Fruit fly (Drosophila melanogaster): Measurements from ENCODE around the gene MRG15.

MRG15 gene

dm6 chr3R:15275158-15275623, 2.7 kb downstream of the MRG15 start, which contains the start of the genes Cp190 and CG4338:
Cp190 (minus strand) TSS chr3R:15275241.
CG4338 (plus strand) TSS chr3R:15275522.
- TF ChIP-seq Pif1B (GFP tag; optimal IDR thresholded peaks at IDR 0.05) (no peak), Snoo (tag; optimal IDR thresholded peaks at IDR 0.05) (peak; percentile 97), CG12605 (GFP tag; IDR thresholded peaks at IDR 0.05) (peak; percentile 94), CG15710 (tag; optimal IDR thresholded peaks at IDR 0.05) (peak; percentile 98), CG10348 (GFP tag; IDR thresholded peaks at IDR 0.05) (peak; percentile 83), Ets98B (GFP tag; IDR thresholded peaks at IDR 0.05) (peak; percentile 90), CG13204 (GFP tag; optimal IDR thresholded peaks at IDR 0.05) (no peak), CG34367 (tag; optimal IDR thresholded peaks at IDR 0.05) (peak; percentile 97), CG17806 (tag; optimal IDR thresholded peaks at IDR 0.05) (peak; percentile 98), EcR (GFP tag; optimal IDR thresholded peaks at IDR 0.05) (peak; percentile 85), CG9948 (tag; optimal IDR thresholded peaks at IDR 0.05) (peak; percentile 98), D1 (tag; optimal IDR thresholded peaks at IDR 0.05) (no peak), gl (tag; optimal IDR thresholded peaks at IDR 0.05) (peak; percentile 91), rn (GFP tag; IDR thresholded peaks at IDR 0.05) (peak; percentile 87), Pif1A (GFP tag; optimal IDR thresholded peaks at IDR 0.05) (no peak), fd96Ca (GFP tag; IDR thresholded peaks at IDR 0.05) (peak; percentile 67; the same call in 2 of the 3 replicates), CG8301 (tag; optimal IDR thresholded peaks at IDR 0.05) (peak; percentile 98), CG14655 (GFP tag; optimal IDR thresholded peaks at IDR 0.05) (no peak), CG4496 (GFP tag; IDR thresholded peaks at IDR 0.05) (peak; percentile 93), CG8159 (tag; optimal IDR thresholded peaks at IDR 0.05) (peak; percentile 99), CG32121 (GFP tag; IDR thresholded peaks at IDR 0.05) (peak; percentile 96)

dm6 chr3R:15268856-15269255, 9.1 kb downstream of the MRG15 start:
- TF ChIP-seq Pif1A (GFP tag; optimal IDR thresholded peaks at IDR 0.05) (no peak), rn (GFP tag; IDR thresholded peaks at IDR 0.05) (no peak), D1 (tag; optimal IDR thresholded peaks at IDR 0.05) (no peak), CG10348 (GFP tag; IDR thresholded peaks at IDR 0.05) (no peak), EcR (GFP tag; optimal IDR thresholded peaks at IDR 0.05) (no peak), CG8301 (tag; optimal IDR thresholded peaks at IDR 0.05) (no peak), Snoo (tag; optimal IDR thresholded peaks at IDR 0.05) (no peak), fd96Ca (GFP tag; IDR thresholded peaks at IDR 0.05) (no peak), CG17806 (tag; optimal IDR thresholded peaks at IDR 0.05) (no peak), CG14655 (GFP tag; optimal IDR thresholded peaks at IDR 0.05) (no peak), gl (tag; optimal IDR thresholded peaks at IDR 0.05) (no peak), CG15710 (tag; optimal IDR thresholded peaks at IDR 0.05) (no peak), CG32121 (GFP tag; IDR thresholded peaks at IDR 0.05) (no peak), Ets98B (GFP tag; IDR thresholded peaks at IDR 0.05) (no peak)

- TF ChIP-seq gl (tag; optimal IDR thresholded peaks at IDR 0.05), result no peak
- no peak for TF ChIP-seq CG9948 (tag; optimal IDR thresholded peaks at IDR 0.05)
- no peak for TF ChIP-seq Ets98B (GFP tag; IDR thresholded peaks at IDR 0.05)
Measured at dm6 chr3R:15268426-15268825, 9.5 kb downstream of the MRG15 start, which contains the start of the genes CG14864 and Zip88E. CG14864 (minus strand) TSS chr3R:15268538. Zip88E (plus strand) TSS chr3R:15268662.

- TF ChIP-seq CG34367 (tag; optimal IDR thresholded peaks at IDR 0.05), result no peak
- no peak for TF ChIP-seq CG8301 (tag; optimal IDR thresholded peaks at IDR 0.05)
- no peak for TF ChIP-seq D1 (tag; optimal IDR thresholded peaks at IDR 0.05)
- TF ChIP-seq CG12605 (GFP tag; IDR thresholded peaks at IDR 0.05), result no peak
- TF ChIP-seq Snoo (tag; optimal IDR thresholded peaks at IDR 0.05), result no peak
Measured at dm6 chr3R:15265406-15266040, 12.4 kb downstream of the MRG15 start, which contains the start of gene ATPsynO. ATPsynO (plus strand) TSS chr3R:15265591.

dm6 chr3R:15263946-15264345, 14.0 kb downstream of the MRG15 start:
- TF ChIP-seq CG32121 (GFP tag; IDR thresholded peaks at IDR 0.05) (no peak), CG17806 (tag; optimal IDR thresholded peaks at IDR 0.05) (no peak), CG12605 (GFP tag; IDR thresholded peaks at IDR 0.05) (no peak), CG15710 (tag; optimal IDR thresholded peaks at IDR 0.05) (no peak), CG14655 (GFP tag; optimal IDR thresholded peaks at IDR 0.05) (no peak), CG10348 (GFP tag; IDR thresholded peaks at IDR 0.05) (no peak), CG13204 (GFP tag; optimal IDR thresholded peaks at IDR 0.05) (no peak), D1 (tag; optimal IDR thresholded peaks at IDR 0.05) (no peak), Pif1A (GFP tag; optimal IDR thresholded peaks at IDR 0.05) (no peak), CG4496 (GFP tag; IDR thresholded peaks at IDR 0.05) (no peak), EcR (GFP tag; optimal IDR thresholded peaks at IDR 0.05) (no peak), CG8159 (tag; optimal IDR thresholded peaks at IDR 0.05) (no peak)

DNA sequence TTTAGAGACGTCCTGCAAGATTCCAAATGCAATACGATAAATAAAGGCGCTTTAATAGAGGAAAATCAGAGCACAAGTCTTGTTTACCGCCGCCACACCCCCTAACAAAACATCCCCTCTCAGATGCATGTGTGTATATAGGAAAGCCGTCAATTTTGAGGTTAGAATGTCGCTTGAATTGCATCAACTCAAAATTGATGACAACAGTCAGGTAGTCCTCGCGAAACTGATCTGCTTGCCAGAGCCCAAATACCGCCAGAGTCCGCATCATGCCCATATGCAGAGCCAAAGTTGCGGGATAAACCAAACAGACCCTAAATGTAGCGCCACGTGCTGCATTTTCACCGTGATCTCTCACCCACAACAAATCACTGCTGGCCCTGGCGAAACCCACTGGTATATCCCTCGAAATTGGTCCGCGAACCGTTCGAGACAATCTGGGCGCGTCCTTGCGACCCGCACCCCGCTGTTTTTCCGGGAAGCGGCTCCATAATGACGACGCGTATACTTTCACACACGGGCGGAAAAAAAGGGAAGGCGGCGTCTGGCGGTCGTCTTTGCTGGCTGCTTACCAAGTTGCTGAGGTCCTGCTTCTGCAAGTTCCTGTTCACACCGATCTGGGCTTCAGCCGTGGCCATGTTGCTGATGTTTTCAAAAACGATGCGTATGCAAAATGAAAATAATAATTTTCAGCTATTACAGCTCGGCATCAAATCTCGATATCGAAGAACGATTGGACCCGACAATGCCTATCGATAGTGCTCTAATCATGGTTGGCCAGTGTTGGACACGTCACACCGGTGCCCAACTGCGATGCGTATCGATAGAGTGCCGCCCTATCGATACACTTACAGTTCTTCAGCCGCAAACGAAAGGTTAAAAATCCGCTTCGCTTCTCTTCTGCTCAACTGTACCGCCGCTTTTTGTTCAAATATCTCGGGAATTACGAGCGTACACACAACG, 14.9 kb downstream of the MRG15 start, which contains the start of the genes eIF2gamma and Set:
TSS of gene eIF2gamma (minus strand) at position 749 of the 963 bp plus-strand sequence.
TSS of gene Set (plus strand) at position 843 of the 963 bp plus-strand sequence.
- TF ChIP-seq CG14655 (GFP tag; optimal IDR thresholded peaks at IDR 0.05) (no peak), Pif1A (GFP tag; optimal IDR thresholded peaks at IDR 0.05) (no peak), CG32121 (GFP tag; IDR thresholded peaks at IDR 0.05) (no peak), CG15710 (tag; optimal IDR thresholded peaks at IDR 0.05) (no peak), gl (tag; optimal IDR thresholded peaks at IDR 0.05) (no peak), CG17806 (tag; optimal IDR thresholded peaks at IDR 0.05) (no peak), Ets98B (GFP tag; IDR thresholded peaks at IDR 0.05) (no peak), D1 (tag; optimal IDR thresholded peaks at IDR 0.05) (no peak), Pif1B (GFP tag; optimal IDR thresholded peaks at IDR 0.05) (no peak), CG10348 (GFP tag; IDR thresholded peaks at IDR 0.05) (no peak), CG4496 (GFP tag; IDR thresholded peaks at IDR 0.05) (no peak), CG13204 (GFP tag; optimal IDR thresholded peaks at IDR 0.05) (no peak), Snoo (tag; optimal IDR thresholded peaks at IDR 0.05) (no peak), CG34367 (tag; optimal IDR thresholded peaks at IDR 0.05) (no peak), CG9948 (tag; optimal IDR thresholded peaks at IDR 0.05) (no peak), EcR (GFP tag; optimal IDR thresholded peaks at IDR 0.05) (no peak), CG8301 (tag; optimal IDR thresholded peaks at IDR 0.05) (no peak), fd96Ca (GFP tag; IDR thresholded peaks at IDR 0.05) (no peak)
